Worm (Caenorhabditis elegans): Measurements from ENCODE around the gene ZC190.6.
"Not testable (repeated sequence)": the region's sequence is repeated elsewhere in the genome, so short reads cannot be mapped to it uniquely, and the experiment has no call there.

Gene ZC190.6

DNA sequence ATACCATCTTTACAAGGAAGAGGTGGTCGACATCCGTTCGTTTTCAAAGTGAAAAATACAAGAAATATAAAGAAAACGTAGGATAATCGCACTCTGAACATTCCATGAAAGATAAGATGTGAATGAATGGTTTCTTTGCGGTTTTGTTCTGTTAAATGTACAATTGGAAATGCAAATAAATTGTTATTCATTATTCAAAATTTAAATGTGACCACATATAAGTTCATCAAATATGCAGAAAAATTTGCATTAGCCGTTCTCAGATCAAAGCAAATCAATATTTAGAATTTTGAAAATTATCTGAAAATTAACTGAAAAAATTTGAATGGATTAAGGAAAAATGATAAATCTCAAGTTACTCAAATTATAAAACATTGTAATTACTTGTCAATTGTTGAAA lies 34.8 kb upstream of the ZC190.6 start, which contains the start of gene ZC178.2:
TSS of gene ZC178.2 (minus strand) at position 101 of the 400 bp plus-strand sequence.
- no peak for TF ChIP-seq tbx-2 (tag; optimal IDR thresholded peaks at IDR 0.05)
- no peak for TF ChIP-seq sdc-2 (tag; optimal IDR thresholded peaks at IDR 0.05)
- TF ChIP-seq ahr-1 (tag; optimal IDR thresholded peaks at IDR 0.05) = no peak
- no peak for TF ChIP-seq K02D7.2 (tag; optimal IDR thresholded peaks at IDR 0.05)
- TF ChIP-seq zip-5 (tag; optimal IDR thresholded peaks at IDR 0.05) = no peak

ce11 chrV:8696218-8696617 lies 19.1 kb upstream of the ZC190.6 start, which contains the start of gene ZC190.10:
Gene ZC190.10 (minus strand): TSS chrV:8696318.
- TF ChIP-seq ceh-30 (tag; optimal IDR thresholded peaks at IDR 0.05); hlh-13 (GFP tag; optimal IDR thresholded peaks at IDR 0.05); pha-2 (tag; optimal IDR thresholded peaks at IDR 0.05): not testable (repeated sequence)

- TF ChIP-seq hlh-6 (tag; optimal IDR thresholded peaks at IDR 0.05) (no peak), dve-1 (tag; optimal IDR thresholded peaks at IDR 0.05) (no peak), gmeb-2 (tag; optimal IDR thresholded peaks at IDR 0.05) (no peak), hlh-13 (GFP tag; optimal IDR thresholded peaks at IDR 0.05) (no peak), dmd-4 (tag; optimal IDR thresholded peaks at IDR 0.05; ENCODE audit: borderline replicate concordance) (no peak), ceh-9 (tag; optimal IDR thresholded peaks at IDR 0.05) (no peak), pros-1 (tag; optimal IDR thresholded peaks at IDR 0.05) (no peak), syd-9 (tag; optimal IDR thresholded peaks at IDR 0.05) (no peak), ceh-34 (tag; optimal IDR thresholded peaks at IDR 0.05) (no peak), hlh-30 (tag; optimal IDR thresholded peaks at IDR 0.05; ENCODE audit: insufficient read depth) (no peak), ceh-19 (GFP tag; optimal IDR thresholded peaks at IDR 0.05) (no peak), ama-1 (optimal IDR thresholded peaks at IDR 0.05) (no peak), ceh-2 (tag; optimal IDR thresholded peaks at IDR 0.05) (no peak), nhr-232 (tag; optimal IDR thresholded peaks at IDR 0.05) (no peak), pha-4 (tag; optimal IDR thresholded peaks at IDR 0.05) (no peak), nhr-11 (tag; optimal IDR thresholded peaks at IDR 0.05) (no peak)
Observed at ce11 chrV:8687707-8688106, 10.6 kb upstream of the ZC190.6 start, which contains the start of gene ZC190.8. Gene ZC190.8 (minus strand): TSS chrV:8687807.

DNA sequence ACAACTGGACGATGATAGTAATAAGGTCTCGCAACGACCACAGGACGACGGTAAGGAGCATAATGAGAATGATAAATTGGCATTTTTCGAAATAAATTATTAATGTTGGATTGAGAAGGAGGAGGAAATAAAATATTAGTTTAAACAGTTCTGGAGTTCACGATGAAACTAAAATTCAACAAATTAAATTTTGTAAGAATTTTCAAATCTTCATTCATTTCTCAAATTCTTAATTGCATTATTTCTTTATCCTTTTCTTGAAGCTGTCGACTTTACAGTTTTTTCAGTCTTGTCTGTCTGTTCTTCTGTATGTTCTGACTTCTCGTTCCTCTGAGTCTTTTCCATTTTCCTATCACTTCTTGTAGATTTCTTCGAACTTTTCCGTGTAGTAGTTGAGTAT lies 9.7 kb upstream of the ZC190.6 start, which contains the start of gene ZC190.7:
TSS of gene ZC190.7 (minus strand) at position 101 of the 400 bp plus-strand sequence.
- TF ChIP-seq eyg-1 (tag; optimal IDR thresholded peaks at IDR 0.05) = no peak

- no peak for TF ChIP-seq syd-9 (tag; optimal IDR thresholded peaks at IDR 0.05)
Observed at ce11 chrV:8683787-8684186, 6.7 kb upstream of the ZC190.6 start.

DNA sequence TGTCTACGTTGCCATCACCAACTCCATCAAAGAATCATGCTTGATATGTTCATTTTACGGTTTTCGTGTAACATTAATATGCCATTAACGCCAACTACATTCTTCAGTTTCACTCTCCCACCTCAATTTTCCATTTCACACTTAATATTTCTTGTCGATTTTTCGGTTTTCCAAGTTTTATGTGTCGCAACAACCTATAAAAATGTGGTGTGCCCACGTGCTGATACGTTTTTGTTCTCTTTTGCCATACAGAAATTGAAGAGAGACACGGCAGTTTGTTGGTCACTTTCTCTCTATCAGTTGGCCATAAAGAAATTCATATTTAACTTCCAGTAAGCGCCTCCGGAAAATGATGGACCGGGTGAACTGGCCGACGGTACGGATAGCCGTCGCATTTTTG lies 5.6 kb upstream of the ZC190.6 start, which contains the start of gene cln-3.3:
TSS of gene cln-3.3 (plus strand) at position 334 of the 400 bp plus-strand sequence.
- no peak for TF ChIP-seq C08G9.2 (tag; optimal IDR thresholded peaks at IDR 0.05)
- TF ChIP-seq pag-3 (tag; optimal IDR thresholded peaks at IDR 0.05; ENCODE audit: borderline replicate concordance) = no peak
- TF ChIP-seq elt-2 (tag; optimal IDR thresholded peaks at IDR 0.05) = no peak
- no peak for TF ChIP-seq pat-9 (tag; optimal IDR thresholded peaks at IDR 0.05)
- TF ChIP-seq unc-3 (GFP tag; conservative IDR thresholded peaks at IDR 0.05) = no peak
- TF ChIP-seq unc-3 (tag; optimal IDR thresholded peaks at IDR 0.05) = no peak
- no peak for TF ChIP-seq ztf-16 (tag; optimal IDR thresholded peaks at IDR 0.05)
- no peak for TF ChIP-seq sdc-2 (tag; optimal IDR thresholded peaks at IDR 0.05)
- TF ChIP-seq sox-2 (GFP tag; IDR thresholded peaks at IDR 0.05) = no peak
- TF ChIP-seq C38D4.7 (GFP tag; optimal IDR thresholded peaks at IDR 0.05) = no peak
- TF ChIP-seq ceh-19 (GFP tag; optimal IDR thresholded peaks at IDR 0.05) = no peak
- TF ChIP-seq unc-55 (GFP tag; optimal IDR thresholded peaks at IDR 0.05) = no peak

Measured in whole organism, late embryonic.